Worm (Caenorhabditis elegans) whole organism, L1 larva: ENCODE measurements around the gene M02G9.4.

Experiments
- C04F5.9 ChIP-seq: sonication (generic microtip); optimal IDR thresholded peaks from 2 replicates; lab custom pipeline; 2016; ENCODE audit warnings: missing genetic modification characterization, missing compliant biosample characterization
- C16A3.4 ChIP-seq: fragments of 150-350 bp; optimal IDR thresholded peaks from 2 replicates; lab custom pipeline; 2014; ENCODE audit warnings: missing biosample characterization, missing genetic modification characterization
- C34B4.2 ChIP-seq: sonication (generic microtip); optimal IDR thresholded peaks from 2 replicates; lab custom pipeline; 2017; ENCODE audit warnings: mild to moderate bottlenecking, missing genetic modification characterization, missing compliant biosample characterization
- F16B12.6 ChIP-seq: fragments of 150-350 bp; optimal IDR thresholded peaks from 2 replicates; lab custom pipeline; 2014; ENCODE audit warnings: missing biosample characterization, missing genetic modification characterization
- Y116A8C.19 ChIP-seq: sonication (generic microtip); optimal IDR thresholded peaks from 2 replicates; lab custom pipeline; 2016; ENCODE audit warnings: missing compliant biosample characterization, missing genetic modification characterization, borderline replicate concordance
- aha-1 ChIP-seq: fragments of 150-350 bp; optimal IDR thresholded peaks from 2 replicates; lab custom pipeline; 2014; ENCODE audit warnings: missing biosample characterization, missing genetic modification characterization
- alr-1 ChIP-seq: fragments of 200-800 bp; sonication (Bioruptor generic); optimal IDR thresholded peaks from 2 replicates; lab custom pipeline; 2018; ENCODE audit warnings: borderline replicate concordance, mild to moderate bottlenecking, missing genetic modification characterization, missing compliant biosample characterization
- ceh-63 ChIP-seq: fragments of 200-800 bp; sonication (Bioruptor generic); optimal IDR thresholded peaks from 2 replicates; lab custom pipeline; 2018; ENCODE audit warnings: mild to moderate bottlenecking, missing genetic modification characterization, missing compliant biosample characterization
- ceh-8 ChIP-seq: fragments of 200-800 bp; sonication (Bioruptor generic); optimal IDR thresholded peaks from 2 replicates; lab custom pipeline; 2018; ENCODE audit warnings: mild to moderate bottlenecking, missing genetic modification characterization, moderate library complexity, missing compliant biosample characterization
- dpl-1 ChIP-seq, 3 experiments: fragments of 150-350 bp in 2 of 3; sonication (generic microtip) in 1 of 3; optimal IDR thresholded peaks; 2 replicates each; lab custom pipeline; 2014 to 2017; ENCODE audit warnings: missing biosample characterization in 3 of 3, missing genetic modification characterization in 3 of 3, missing genetic modification reagents in 3 of 3
- dsc-1 ChIP-seq: sonication (generic microtip); optimal IDR thresholded peaks from 2 replicates; lab custom pipeline; 2016; ENCODE audit warnings: mild to moderate bottlenecking, missing genetic modification characterization, missing compliant biosample characterization
- efl-1 ChIP-seq, 4 experiments: fragments of 150-350 bp; optimal IDR thresholded peaks in 3 of 4; peaks in 1 of 4; 1 replicate in 1 of 4; 2 replicates in 3 of 4; lab custom pipeline; 2014; ENCODE audit warnings: missing biosample characterization in 2 of 4, missing genetic modification characterization in 2 of 4, missing genetic modification reagents in 2 of 4
- egl-27 ChIP-seq, 2 experiments: fragments of 150-350 bp in 1 of 2; sonication (generic microtip); optimal IDR thresholded peaks; 3 replicates each; lab custom pipeline; 2017 to 2018; ENCODE audit warnings: missing biosample characterization in 2 of 2, missing genetic modification characterization in 2 of 2, missing genetic modification reagents in 2 of 2
- elt-3 ChIP-seq, 6 experiments: fragments of 150-350 bp in 1 of 6; sonication (generic microtip); optimal IDR thresholded peaks; 2 replicates each; lab custom pipeline; 2017 to 2018; ENCODE audit warnings: missing biosample characterization in 6 of 6, missing genetic modification characterization in 6 of 6, inconsistent platforms in 1 of 6
- fkh-4 ChIP-seq: sonication (generic microtip); optimal IDR thresholded peaks from 2 replicates; lab custom pipeline; 2016; ENCODE audit warnings: missing compliant biosample characterization, missing genetic modification characterization, borderline replicate concordance
- fkh-8 ChIP-seq: sonication (generic microtip); optimal IDR thresholded peaks from 2 replicates; lab custom pipeline; 2016; ENCODE audit warnings: mild to moderate bottlenecking, missing genetic modification characterization, missing compliant biosample characterization
- grh-1 ChIP-seq: fragments of 200-800 bp; sonication (Bioruptor generic); IDR thresholded peaks from 2 replicates; pipeline ENCODE4 v1.3.6; 2022; ENCODE audit warnings: missing genetic modification reagents, missing genetic modification characterization, missing compliant biosample characterization
- irx-1 ChIP-seq: sonication (generic microtip); optimal IDR thresholded peaks from 2 replicates; lab custom pipeline; 2016; ENCODE audit warnings: missing genetic modification characterization, missing compliant biosample characterization
- lin-13 ChIP-seq: fragments of 150-350 bp; optimal IDR thresholded peaks from 2 replicates; lab custom pipeline; 2014; ENCODE audit warnings: missing biosample characterization, missing genetic modification reagents, missing genetic modification characterization
- lin-14 ChIP-seq: fragments of 200-800 bp; sonication (Bioruptor generic); optimal IDR thresholded peaks from 2 replicates; lab custom pipeline; 2018; ENCODE audit warnings: mild to moderate bottlenecking, missing genetic modification characterization, moderate library complexity, missing compliant biosample characterization
- lin-15B ChIP-seq: fragments of 150-350 bp; sonication (generic microtip); optimal IDR thresholded peaks from 3 replicates; lab custom pipeline; 2014; ENCODE audit warnings: missing biosample characterization, missing genetic modification characterization
- lsy-2 ChIP-seq, 2 experiments: fragments of 150-350 bp; optimal IDR thresholded peaks; 2 replicates each; lab custom pipeline; 2014; ENCODE audit warnings: missing biosample characterization in 2 of 2, missing genetic modification characterization in 2 of 2
- mab-9 ChIP-seq: fragments of 200-800 bp; sonication (Bioruptor generic); IDR thresholded peaks from 2 replicates; pipeline ENCODE4 v1.3.6; 2022; ENCODE audit warnings: missing genetic modification reagents, missing genetic modification characterization, missing compliant biosample characterization
- mdl-1 ChIP-seq, 2 experiments: fragments of 150-350 bp; optimal IDR thresholded peaks; 2 replicates each; lab custom pipeline; 2014 to 2017; ENCODE audit warnings: missing biosample characterization in 2 of 2, missing genetic modification characterization in 2 of 2, inconsistent platforms in 1 of 2
- mef-2 ChIP-seq: fragments of 150-350 bp; optimal IDR thresholded peaks from 2 replicates; lab custom pipeline; 2014; ENCODE audit warnings: missing biosample characterization, missing genetic modification characterization
- mep-1 ChIP-seq: fragments of 150-350 bp; optimal IDR thresholded peaks from 2 replicates; lab custom pipeline; 2014; ENCODE audit warnings: missing biosample characterization, missing genetic modification characterization
- nhr-11 ChIP-seq: fragments of 150-350 bp; optimal IDR thresholded peaks from 2 replicates; lab custom pipeline; 2014; ENCODE audit warnings: missing biosample characterization, missing genetic modification characterization
- nhr-12 ChIP-seq: sonication (generic microtip); optimal IDR thresholded peaks from 2 replicates; lab custom pipeline; 2017; ENCODE audit warnings: missing biosample characterization, missing genetic modification characterization
- nhr-19 ChIP-seq: fragments of 200-800 bp; sonication (Bioruptor generic); conservative IDR thresholded peaks from 2 replicates; pipeline ENCODE4 v1.3.6; 2022; ENCODE audit warnings: missing genetic modification characterization, missing compliant biosample characterization
- nhr-20 ChIP-seq: sonication (generic microtip); optimal IDR thresholded peaks from 2 replicates; lab custom pipeline; 2016; ENCODE audit warnings: mild to moderate bottlenecking, missing genetic modification characterization, missing compliant biosample characterization
- nhr-237 ChIP-seq: fragments of 150-350 bp; optimal IDR thresholded peaks from 2 replicates; lab custom pipeline; 2014; ENCODE audit warnings: missing biosample characterization, missing genetic modification characterization
- nhr-77 ChIP-seq: fragments of 150-350 bp; optimal IDR thresholded peaks from 2 replicates; lab custom pipeline; 2014; ENCODE audit warnings: missing biosample characterization, missing genetic modification characterization
- nhr-85 ChIP-seq: sonication (generic microtip); peaks from one replicate; lab custom pipeline; 2016; ENCODE audit warnings: missing genetic modification characterization, inconsistent platforms, missing compliant biosample characterization
- nhr-90 ChIP-seq: sonication (generic microtip); optimal IDR thresholded peaks from 2 replicates; lab custom pipeline; 2016; ENCODE audit warnings: mild to moderate bottlenecking, missing genetic modification characterization, missing compliant biosample characterization; ENCODE audit not compliant: poor library complexity
- pag-3 ChIP-seq: sonication (generic microtip); optimal IDR thresholded peaks from 2 replicates; lab custom pipeline; 2017; ENCODE audit warnings: missing genetic modification characterization, mild to moderate bottlenecking, missing compliant biosample characterization, antibody characterized with exemption, borderline replicate concordance; ENCODE audit not compliant: insufficient read depth
- pax-3 ChIP-seq: fragments of 200-800 bp; sonication (Bioruptor generic); optimal IDR thresholded peaks from 2 replicates; lab custom pipeline; 2018; ENCODE audit warnings: mild to moderate bottlenecking, missing genetic modification characterization, moderate library complexity, missing compliant biosample characterization
- pqm-1 ChIP-seq: sonication (generic microtip); optimal IDR thresholded peaks from 3 replicates; lab custom pipeline; 2017; ENCODE audit warnings: missing biosample characterization, missing genetic modification characterization
- sup-37 ChIP-seq: fragments of 200-800 bp; sonication (Bioruptor generic); optimal IDR thresholded peaks from 2 replicates; lab custom pipeline; 2018; ENCODE audit warnings: mild to moderate bottlenecking, missing genetic modification characterization, missing compliant biosample characterization
- tbx-2 ChIP-seq: sonication (generic microtip); optimal IDR thresholded peaks from 2 replicates; lab custom pipeline; 2016; ENCODE audit warnings: missing genetic modification characterization, missing compliant biosample characterization
- tlp-1 ChIP-seq: fragments of 150-350 bp; optimal IDR thresholded peaks from 2 replicates; lab custom pipeline; 2014; ENCODE audit warnings: missing biosample characterization, missing genetic modification characterization
- unc-130 ChIP-seq: fragments of 150-350 bp; optimal IDR thresholded peaks from 2 replicates; lab custom pipeline; 2017; ENCODE audit warnings: missing biosample characterization, missing genetic modification characterization, inconsistent platforms
- unc-62 ChIP-seq: fragments of 150-350 bp; optimal IDR thresholded peaks from 2 replicates; lab custom pipeline; 2014; ENCODE audit warnings: missing biosample characterization, missing genetic modification reagents, missing genetic modification characterization
- unc-86 ChIP-seq: sonication (generic microtip); optimal IDR thresholded peaks from 2 replicates; lab custom pipeline; 2016; ENCODE audit warnings: missing genetic modification characterization, missing compliant biosample characterization
- unc-98 ChIP-seq: fragments of 200-800 bp; sonication (Bioruptor generic); IDR thresholded peaks from 2 replicates; pipeline ENCODE4 v1.3.6; 2022; ENCODE audit warnings: missing genetic modification characterization, missing compliant biosample characterization
- vab-15 ChIP-seq: sonication (generic microtip); optimal IDR thresholded peaks from 2 replicates; lab custom pipeline; 2017; ENCODE audit warnings: missing genotype, mild to moderate bottlenecking, missing genetic modification characterization, missing compliant biosample characterization
- xbp-1 ChIP-seq: sonication (generic microtip); optimal IDR thresholded peaks from 2 replicates; lab custom pipeline; 2016; ENCODE audit warnings: missing genetic modification characterization, missing compliant biosample characterization
- ztf-11 ChIP-seq, 2 experiments: sonication (generic microtip); optimal IDR thresholded peaks; 2 replicates each; lab custom pipeline; 2016 to 2017; ENCODE audit warnings: missing genetic modification characterization in 2 of 2, missing biosample characterization in 1 of 2, missing compliant biosample characterization in 1 of 2
- ztf-4 ChIP-seq: fragments of 150-350 bp; optimal IDR thresholded peaks from 2 replicates; lab custom pipeline; 2014; ENCODE audit warnings: missing biosample characterization, missing genetic modification characterization

The M02G9.4 gene

DNA sequence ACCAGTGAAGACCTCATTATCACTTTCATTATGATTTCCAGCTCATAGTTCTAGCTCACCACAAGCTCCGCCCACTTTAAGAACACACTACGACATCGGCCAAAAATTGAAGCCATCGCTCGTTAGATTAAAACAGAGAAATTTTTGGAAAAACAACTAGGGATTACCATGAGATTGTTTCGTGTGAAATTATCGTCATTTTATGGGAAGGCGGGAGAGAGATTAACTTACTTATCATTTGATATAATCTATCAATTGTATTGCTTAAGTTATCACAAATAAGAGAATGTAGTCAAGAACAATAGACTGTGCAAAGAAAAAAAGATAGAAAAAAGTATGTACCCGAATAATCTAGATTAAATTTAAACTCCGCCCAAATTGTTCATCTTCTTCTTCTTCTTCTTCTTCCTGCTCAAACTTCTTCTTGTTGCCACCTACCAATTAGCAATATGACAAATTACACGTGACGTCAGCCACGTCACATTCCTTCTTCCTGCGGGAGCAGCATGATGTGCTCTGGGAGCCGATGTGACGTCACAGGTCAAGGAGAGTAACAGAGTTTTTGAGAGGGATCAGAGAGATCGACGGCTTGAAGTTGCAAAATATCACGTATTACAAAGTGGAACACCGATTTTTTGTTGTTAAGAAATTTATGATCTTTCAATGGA lies 16.9 kb upstream of the M02G9.4 start, which contains the start of gene nep-26 (continued):
- peak in 1 of 2 experiments; percentile 63 for TF ChIP-seq mdl-1 (tag; optimal IDR thresholded peaks at IDR 0.05; lab: Kevin White, UChicago)
- TF ChIP-seq elt-3 (tag; optimal IDR thresholded peaks at IDR 0.05; lab: Kevin White, UChicago): no peak
- TF ChIP-seq egl-27 (tag; optimal IDR thresholded peaks at IDR 0.05; lab: Kevin White, UChicago): no peak
- TF ChIP-seq unc-130 (tag; lab: Kevin White, UChicago): peak; percentile 64
- TF ChIP-seq pqm-1: no peak
- no peak for TF ChIP-seq C34B4.2 (tag; lab: Kevin White, UChicago)
- TF ChIP-seq lin-14: peak; percentile 81
- peak; percentile 52 for TF ChIP-seq xbp-1 (tag; lab: Kevin White, UChicago)
- TF ChIP-seq tbx-2 (tag; lab: Kevin White, UChicago): peak; percentile 41
- TF ChIP-seq pax-3 (tag; lab: Kevin White, UChicago): no peak
- TF ChIP-seq unc-62 (GFP tag; lab: Kevin White, UChicago): no peak
- no peak for TF ChIP-seq irx-1
- TF ChIP-seq nhr-77: no peak
- no peak for TF ChIP-seq aha-1 (tag; lab: Kevin White, UChicago)
- no peak for TF ChIP-seq unc-98 (GFP tag; lab: Robert Waterston, UW)
- TF ChIP-seq vab-15: no peak
- no peak for TF ChIP-seq ceh-8 (GFP tag; lab: Kevin White, UChicago)
- peak in 1 of 3 experiments; percentile 11 for TF ChIP-seq dpl-1 (GFP tag; optimal IDR thresholded peaks at IDR 0.05; lab: Kevin White, UChicago)
- no peak for TF ChIP-seq nhr-90 (tag; lab: Kevin White, UChicago)
- TF ChIP-seq C16A3.4 (tag; lab: Kevin White, UChicago): no peak
- TF ChIP-seq ztf-4 (tag; lab: Kevin White, UChicago): peak; percentile 77
- TF ChIP-seq unc-86: no peak
- TF ChIP-seq pag-3 (tag; lab: Kevin White, UChicago): no peak
- peak in 1 of 2 experiments; percentile 39 for TF ChIP-seq efl-1 (optimal IDR thresholded peaks at IDR 0.05; lab: Kevin White, UChicago)
- no peak for TF ChIP-seq efl-1 (GFP tag; optimal IDR thresholded peaks at IDR 0.05 in 1 of 2; lab: Kevin White, UChicago)
- no peak for TF ChIP-seq grh-1 (GFP tag; lab: Robert Waterston, UW)
- TF ChIP-seq F16B12.6 (tag; lab: Kevin White, UChicago): no peak
- TF ChIP-seq dsc-1: peak; percentile 71
- TF ChIP-seq nhr-237 (tag; lab: Kevin White, UChicago): no peak
- TF ChIP-seq alr-1 (tag; lab: Kevin White, UChicago): no peak
- no peak for TF ChIP-seq sup-37

DNA sequence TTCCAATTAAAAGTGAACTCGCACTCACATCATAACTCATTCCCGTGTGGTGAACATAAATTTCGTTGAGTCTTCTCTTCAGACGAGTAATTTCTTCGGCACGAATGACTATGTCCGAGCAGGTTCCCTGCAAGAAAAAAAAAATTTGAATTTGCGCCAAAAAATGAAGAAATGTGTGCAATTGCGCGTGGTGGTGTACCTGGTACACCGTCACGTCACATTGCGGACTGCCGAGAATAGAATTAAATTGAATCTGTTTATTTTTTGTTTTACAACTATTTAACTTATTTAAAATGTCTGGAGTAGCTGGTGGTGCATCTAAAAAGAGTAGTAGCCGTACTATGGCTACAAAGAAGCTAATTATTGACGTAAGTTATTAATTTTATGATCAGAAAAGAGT lies 16.2 kb upstream of the M02G9.4 start, which contains the start of gene mdt-22:
mdt-22 (plus strand) TSS at position 263 of the 400 bp plus-strand sequence.
- peak; percentile 80 for TF ChIP-seq tbx-2 (tag; lab: Kevin White, UChicago)
- peak; percentile 73 for TF ChIP-seq fkh-8
- peak; percentile 45 for TF ChIP-seq unc-130 (tag; lab: Kevin White, UChicago)
- TF ChIP-seq fkh-4: no peak
- TF ChIP-seq nhr-85 (tag; lab: Kevin White, UChicago): peak; percentile 82
- TF ChIP-seq mep-1: peak; percentile 91
- TF ChIP-seq alr-1 (tag; lab: Kevin White, UChicago): no peak
- peak; percentile 68 for TF ChIP-seq vab-15
- peak; percentile 35 for TF ChIP-seq ceh-8 (GFP tag; lab: Kevin White, UChicago)
- TF ChIP-seq lsy-2 (tag; optimal IDR thresholded peaks at IDR 0.05; lab: Kevin White, UChicago): peak; percentile 82 to 86
- TF ChIP-seq efl-1 (optimal IDR thresholded peaks at IDR 0.05; lab: Kevin White, UChicago): peak; percentile 87 to 97
- TF ChIP-seq efl-1 (GFP tag; optimal IDR thresholded peaks at IDR 0.05 in 1 of 2; lab: Kevin White, UChicago): peak; percentile 97 to 99
- no peak for TF ChIP-seq ceh-63 (GFP tag; lab: Kevin White, UChicago)
- TF ChIP-seq mef-2 (tag; lab: Kevin White, UChicago): peak; percentile 25
- no peak for TF ChIP-seq Y116A8C.19 (tag; lab: Kevin White, UChicago)
- TF ChIP-seq nhr-19 (GFP tag; lab: Robert Waterston, UW): peak; percentile 81
- peak; percentile 60 for TF ChIP-seq irx-1
- TF ChIP-seq nhr-11 (tag; lab: Kevin White, UChicago): no peak
- no peak for TF ChIP-seq tlp-1 (tag; lab: Kevin White, UChicago)
- TF ChIP-seq C04F5.9 (tag; lab: Kevin White, UChicago): peak; percentile 52
- peak; percentile 72 for TF ChIP-seq mab-9
- TF ChIP-seq nhr-12 (tag; lab: Kevin White, UChicago): no peak
- peak; percentile 71 for TF ChIP-seq xbp-1 (tag; lab: Kevin White, UChicago)
- peak in 1 of 2 experiments; percentile 71 for TF ChIP-seq ztf-11 (tag; optimal IDR thresholded peaks at IDR 0.05; lab: Kevin White, UChicago)
- TF ChIP-seq mdl-1 (tag; optimal IDR thresholded peaks at IDR 0.05; lab: Kevin White, UChicago): peak in 1 of 2 experiments; percentile 51
- peak; percentile 85 for TF ChIP-seq lin-15B (tag; lab: Kevin White, UChicago)
- peak; percentile 80 for TF ChIP-seq lin-13
- peak; percentile 65 for TF ChIP-seq dsc-1
- peak; percentile 77 for TF ChIP-seq nhr-20
- TF ChIP-seq nhr-237 (tag; lab: Kevin White, UChicago): no peak
